Worm (Caenorhabditis elegans): ENCODE data around the gene F21C10.1.

The F21C10.1 gene

ce11 chrV:9095613-9096317 is 36.4 kb upstream of the F21C10.1 start, which contains the start of gene F21C10.10 (continued):
- TF ChIP-seq nhr-23 (tag; optimal IDR thresholded peaks at IDR 0.05) = peak; percentile 95
- no peak for TF ChIP-seq nhr-237 (tag; optimal IDR thresholded peaks at IDR 0.05)
- TF ChIP-seq nhr-43 (tag; optimal IDR thresholded peaks at IDR 0.05; ENCODE audit: poor library complexity, severe bottlenecking) = peak; percentile 98
- TF ChIP-seq nhr-76 (tag; optimal IDR thresholded peaks at IDR 0.05) = peak; percentile 92
- TF ChIP-seq nhr-25 (tag; optimal IDR thresholded peaks at IDR 0.05) = peak; percentile 94
- TF ChIP-seq fkh-10 (GFP tag; optimal IDR thresholded peaks at IDR 0.05) = no peak
- peak; percentile 57 for TF ChIP-seq tbx-2 (tag; optimal IDR thresholded peaks at IDR 0.05)
- no peak for TF ChIP-seq ceh-9 (tag; optimal IDR thresholded peaks at IDR 0.05)
- peak; percentile 91 for TF ChIP-seq jun-1 (tag; optimal IDR thresholded peaks at IDR 0.05)
- TF ChIP-seq fkh-2 (tag; optimal IDR thresholded peaks at IDR 0.05) = no peak
- no peak for TF ChIP-seq ztf-11 (tag; optimal IDR thresholded peaks at IDR 0.05)
- peak; percentile 84 for TF ChIP-seq lin-39 (tag; optimal IDR thresholded peaks at IDR 0.05)
- TF ChIP-seq lin-15B (tag; optimal IDR thresholded peaks at IDR 0.05) = no peak
- peak; percentile 15 for TF ChIP-seq fos-1 (tag; optimal IDR thresholded peaks at IDR 0.05)

DNA sequence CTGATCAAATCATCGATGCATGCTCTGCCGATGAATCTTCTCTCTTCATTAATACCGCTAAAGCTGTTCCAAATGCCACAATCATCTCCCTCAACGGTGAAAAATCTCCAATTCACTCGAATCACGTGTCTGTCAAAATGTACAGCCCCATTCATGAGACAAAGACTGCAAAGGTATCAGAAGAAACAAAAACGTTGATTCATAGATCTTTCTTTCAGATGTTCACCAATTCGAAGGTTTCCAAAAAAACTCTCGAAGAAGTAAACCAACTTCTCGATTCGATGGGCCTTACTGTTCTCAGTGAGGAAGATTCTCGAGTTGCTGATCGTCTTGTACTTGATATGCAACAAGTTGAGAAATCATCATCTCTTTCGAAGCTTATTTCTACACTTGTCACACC is 35.5 kb upstream of the F21C10.1 start:
- TF ChIP-seq ZK546.5 (tag; optimal IDR thresholded peaks at IDR 0.05) = no peak
- TF ChIP-seq eor-1 (tag; optimal IDR thresholded peaks at IDR 0.05) = no peak
- TF ChIP-seq lin-39 (tag; optimal IDR thresholded peaks at IDR 0.05) = peak; percentile 20
- no peak for TF ChIP-seq nhr-76 (tag; optimal IDR thresholded peaks at IDR 0.05)
- no peak for TF ChIP-seq pha-4 (tag; optimal IDR thresholded peaks at IDR 0.05)
- TF ChIP-seq hmg-11 (tag; optimal IDR thresholded peaks at IDR 0.05) = no peak
- no peak for TF ChIP-seq unc-39 (tag; optimal IDR thresholded peaks at IDR 0.05)
- no peak for TF ChIP-seq nhr-25 (tag; optimal IDR thresholded peaks at IDR 0.05)
- peak; percentile 55 for TF ChIP-seq ama-1 (optimal IDR thresholded peaks at IDR 0.05)
- TF ChIP-seq sea-2 (GFP tag; optimal IDR thresholded peaks at IDR 0.05) = no peak
- no peak for TF ChIP-seq pqm-1 (tag; optimal IDR thresholded peaks at IDR 0.05)
- TF ChIP-seq snpc-4 (tag; optimal IDR thresholded peaks at IDR 0.05) = no peak
- TF ChIP-seq egl-27 (tag; optimal IDR thresholded peaks at IDR 0.05) = no peak
- TF ChIP-seq nhr-28 (tag; optimal IDR thresholded peaks at IDR 0.05) = no peak
- no peak for TF ChIP-seq lin-15B (tag; optimal IDR thresholded peaks at IDR 0.05)
- no peak for TF ChIP-seq tbx-2 (tag; optimal IDR thresholded peaks at IDR 0.05)
- no peak for TF ChIP-seq skn-1 (tag; optimal IDR thresholded peaks at IDR 0.05)

DNA sequence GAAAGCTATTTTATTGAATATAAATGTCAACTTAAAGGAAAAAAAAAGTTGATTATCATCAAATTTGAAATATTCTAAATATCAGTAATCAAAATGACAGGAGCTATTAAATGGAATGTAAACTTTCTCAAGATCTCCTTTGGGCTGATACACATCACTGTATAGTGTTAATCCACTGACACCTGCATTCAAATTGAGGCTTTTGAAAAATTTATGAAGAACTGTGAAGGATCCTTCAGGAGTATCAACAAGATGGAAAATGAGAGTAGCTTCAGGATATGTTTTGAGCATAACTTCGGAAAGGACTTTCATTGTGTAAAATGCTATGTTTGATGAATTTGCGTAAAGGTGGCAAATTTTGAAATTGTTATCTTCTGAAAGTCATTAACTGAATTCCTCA is 34.9 kb upstream of the F21C10.1 start:
- TF ChIP-seq nhr-67 (tag; optimal IDR thresholded peaks at IDR 0.05) = no peak
- no peak for TF ChIP-seq daf-12 (tag; optimal IDR thresholded peaks at IDR 0.05)
- TF ChIP-seq elt-1 (tag; optimal IDR thresholded peaks at IDR 0.05) = no peak
- no peak for TF ChIP-seq pha-4 (tag; optimal IDR thresholded peaks at IDR 0.05)
- TF ChIP-seq nhr-23 (tag; optimal IDR thresholded peaks at IDR 0.05) = no peak
- TF ChIP-seq nhr-25 (tag; optimal IDR thresholded peaks at IDR 0.05) = no peak

DNA sequence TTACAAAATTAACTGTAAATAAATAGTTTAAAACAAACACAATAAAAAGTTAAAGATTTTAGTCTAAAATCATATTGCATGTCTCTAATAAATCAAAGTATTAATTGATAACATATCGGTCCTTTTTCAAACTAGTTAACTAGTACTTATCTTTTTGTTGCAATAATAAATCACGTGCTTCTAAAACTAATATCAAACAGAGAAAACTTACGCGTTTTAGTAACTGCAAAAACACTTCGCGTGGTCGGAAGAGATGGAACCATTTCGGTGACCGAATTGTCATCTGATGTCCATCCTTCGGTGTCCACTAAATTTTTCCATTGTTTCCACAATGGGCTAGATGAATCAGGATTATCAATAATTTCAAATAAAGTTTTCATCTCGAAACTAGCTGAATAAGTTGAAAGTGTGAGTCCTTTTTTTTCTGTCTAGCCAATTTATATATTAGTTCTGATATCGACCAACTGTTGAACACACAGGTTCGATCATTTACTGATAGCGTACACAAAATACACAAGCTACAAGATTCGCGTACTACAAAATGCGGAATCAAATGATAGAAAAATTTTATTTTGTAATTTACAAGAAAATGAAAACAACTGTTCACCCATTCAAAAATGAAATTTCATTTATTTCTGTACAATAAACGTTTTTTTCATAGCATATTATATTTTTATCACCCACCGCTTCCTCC is 33.7 kb upstream of the F21C10.1 start, which contains the start of gene F21C10.9:
F21C10.9 (minus strand) TSS at position 417 of the 694 bp plus-strand sequence.
- TF ChIP-seq lsy-12 (tag; optimal IDR thresholded peaks at IDR 0.05) (no peak), pha-4 (tag; optimal IDR thresholded peaks at IDR 0.05) (peak; percentile 12), elt-2 (tag; optimal IDR thresholded peaks at IDR 0.05) (peak; percentile 25), elt-3 (tag; optimal IDR thresholded peaks at IDR 0.05) (no peak), sea-2 (GFP tag; optimal IDR thresholded peaks at IDR 0.05) (no peak), nhr-25 (tag; optimal IDR thresholded peaks at IDR 0.05) (no peak), fos-1 (tag; optimal IDR thresholded peaks at IDR 0.05) (no peak), ceh-28 (tag; optimal IDR thresholded peaks at IDR 0.05) (no peak), eor-1 (tag; optimal IDR thresholded peaks at IDR 0.05) (no peak)

DNA sequence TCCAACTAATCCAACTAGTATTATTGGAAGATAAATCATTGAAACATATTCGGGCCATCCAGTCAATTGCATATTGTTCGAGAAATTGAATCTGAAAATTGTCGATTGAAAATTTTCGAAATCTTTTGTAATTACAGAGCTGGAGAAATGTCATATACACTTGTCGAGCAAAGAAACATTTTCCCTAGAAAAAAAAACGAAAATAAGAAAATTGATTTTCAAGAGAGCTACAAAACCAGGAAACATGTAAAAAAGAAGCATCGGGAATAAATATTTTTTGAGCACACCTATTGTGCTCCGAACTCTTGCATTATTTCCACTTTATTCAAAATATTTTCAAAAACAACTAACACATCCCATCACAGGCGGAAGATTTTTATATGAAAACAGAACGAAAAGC is 31.1 kb upstream of the F21C10.1 start, which contains the start of gene frpr-6:
frpr-6 (minus strand) TSS at position 101 of the 400 bp plus-strand sequence.
- TF ChIP-seq nhr-67 (tag; optimal IDR thresholded peaks at IDR 0.05) (no peak), lin-39 (tag; optimal IDR thresholded peaks at IDR 0.05) (no peak), fos-1 (tag; optimal IDR thresholded peaks at IDR 0.05) (no peak)

All from whole organism, L3 larva.